Worm (Caenorhabditis elegans): ENCODE results near the gene C33G3.5.

- TF ChIP-seq sptf-1 (tag; optimal IDR thresholded peaks at IDR 0.05) (no peak), ztf-11 (tag; optimal IDR thresholded peaks at IDR 0.05) (no peak), Y116A8C.19 (tag; optimal IDR thresholded peaks at IDR 0.05; ENCODE audit: borderline replicate concordance) (no peak), mef-2 (tag; optimal IDR thresholded peaks at IDR 0.05) (no peak), C16A3.4 (tag; optimal IDR thresholded peaks at IDR 0.05) (no peak)
These were observed 51.6 kb downstream of the C33G3.5 start for ce11 chrX:14026893-14027292.

All from whole organism, L1 larva.